Worm (Caenorhabditis elegans): Measurements from ENCODE around the gene F14H12.7.

The F14H12.7 gene

DNA sequence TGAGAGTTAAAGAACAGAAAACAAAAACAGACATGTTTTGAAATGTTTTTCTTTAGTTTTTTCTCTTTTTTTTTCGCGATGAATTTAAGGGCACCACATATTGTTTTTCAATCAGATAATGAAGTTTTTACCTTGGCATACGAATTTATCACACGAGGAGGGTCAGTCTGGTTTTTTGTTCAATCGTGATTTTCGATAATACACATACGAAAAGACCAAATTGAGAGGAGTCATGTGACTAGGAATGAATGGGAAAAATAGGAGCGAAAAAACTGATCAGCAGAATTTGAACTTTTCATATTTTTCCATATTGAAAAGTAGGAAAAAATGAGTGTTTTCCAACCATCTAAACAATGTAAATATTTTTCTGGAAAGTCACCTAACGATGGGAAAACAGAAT lies 24.1 kb upstream of the F14H12.7 start:
- TF ChIP-seq blmp-1 (tag; optimal IDR thresholded peaks at IDR 0.05) (peak; percentile 4), nhr-76 (tag; optimal IDR thresholded peaks at IDR 0.05) (no peak), C16A3.4 (tag; optimal IDR thresholded peaks at IDR 0.05) (peak; percentile 1), nhr-71 (tag; optimal IDR thresholded peaks at IDR 0.05) (peak; percentile 51), nhr-47 (tag; optimal IDR thresholded peaks at IDR 0.05) (peak; percentile 3), dpl-1 (GFP tag; optimal IDR thresholded peaks at IDR 0.05) (no peak), ama-1 (optimal IDR thresholded peaks at IDR 0.05) (no peak), elt-2 (tag; optimal IDR thresholded peaks at IDR 0.05) (no peak), unc-130 (tag; optimal IDR thresholded peaks at IDR 0.05) (peak; percentile 8), lin-35 (GFP tag; optimal IDR thresholded peaks at IDR 0.05) (peak in 1 of 2 experiments; percentile 51), egl-13 (tag; optimal IDR thresholded peaks at IDR 0.05) (no peak), lin-14 (GFP tag; optimal IDR thresholded peaks at IDR 0.05) (peak; percentile 59), egl-27 (tag; optimal IDR thresholded peaks at IDR 0.05) (no peak), elt-3 (tag; optimal IDR thresholded peaks at IDR 0.05) (peak in 1 of 6 experiments; percentile 13), nhr-77 (tag; optimal IDR thresholded peaks at IDR 0.05) (no peak), fkh-10 (GFP tag; optimal IDR thresholded peaks at IDR 0.05) (no peak), fkh-4 (tag; optimal IDR thresholded peaks at IDR 0.05; ENCODE audit: borderline replicate concordance) (no peak), mep-1 (tag; optimal IDR thresholded peaks at IDR 0.05) (peak; percentile 21), tlp-1 (tag; optimal IDR thresholded peaks at IDR 0.05) (no peak), snu-23 (GFP tag; optimal IDR thresholded peaks at IDR 0.05) (peak; percentile 54), nhr-20 (tag; optimal IDR thresholded peaks at IDR 0.05) (peak; percentile 61), nhr-85 (tag) (peak; percentile 76), efl-1 (optimal IDR thresholded peaks at IDR 0.05) (no peak), efl-1 (GFP tag; optimal IDR thresholded peaks at IDR 0.05 in 1 of 2) (no peak), unc-30 (tag; optimal IDR thresholded peaks at IDR 0.05) (no peak)

ce11 chrX:4383316-4383936 lies 21.0 kb upstream of the F14H12.7 start, which contains the start of gene lst-2:
TSS of gene lst-2 (minus strand) at chrX:4383366.
- TF ChIP-seq lsy-2 (tag; optimal IDR thresholded peaks at IDR 0.05) (no peak), ceh-8 (GFP tag; optimal IDR thresholded peaks at IDR 0.05) (peak; percentile 40), dpl-1 (GFP tag; optimal IDR thresholded peaks at IDR 0.05) (no peak), lin-39 (tag; optimal IDR thresholded peaks at IDR 0.05) (no peak), lir-3 (tag; optimal IDR thresholded peaks at IDR 0.05; ENCODE audit: poor library complexity) (no peak), nhr-85 (tag) (peak; percentile 32), nhr-77 (tag; optimal IDR thresholded peaks at IDR 0.05) (no peak), snu-23 (GFP tag; optimal IDR thresholded peaks at IDR 0.05) (no peak), tbx-2 (tag; optimal IDR thresholded peaks at IDR 0.05) (no peak), aly-2 (tag; optimal IDR thresholded peaks at IDR 0.05) (no peak)

ce11 chrX:4377689-4378088 lies 15.3 kb upstream of the F14H12.7 start, which contains the start of gene R160.12:
TSS of gene R160.12 (minus strand) at chrX:4377789.
- TF ChIP-seq nhr-28 (tag; optimal IDR thresholded peaks at IDR 0.05) (no peak), pag-3 (tag; optimal IDR thresholded peaks at IDR 0.05; ENCODE audit: borderline replicate concordance, insufficient read depth) (no peak), alr-1 (tag; optimal IDR thresholded peaks at IDR 0.05; ENCODE audit: borderline replicate concordance) (no peak), tbx-2 (tag; optimal IDR thresholded peaks at IDR 0.05) (no peak), nhr-47 (tag; optimal IDR thresholded peaks at IDR 0.05) (no peak), ceh-82 (tag; optimal IDR thresholded peaks at IDR 0.05) (no peak), snu-23 (GFP tag; optimal IDR thresholded peaks at IDR 0.05) (no peak), nhr-71 (tag; optimal IDR thresholded peaks at IDR 0.05) (no peak), mep-1 (tag; optimal IDR thresholded peaks at IDR 0.05) (no peak), nhr-84 (tag; optimal IDR thresholded peaks at IDR 0.05) (no peak), ztf-11 (tag; optimal IDR thresholded peaks at IDR 0.05) (no peak), efl-3 (GFP tag; optimal IDR thresholded peaks at IDR 0.05) (no peak), lin-35 (GFP tag; optimal IDR thresholded peaks at IDR 0.05) (no peak), swsn-7 (tag; optimal IDR thresholded peaks at IDR 0.05) (no peak), unc-62 (GFP tag; optimal IDR thresholded peaks at IDR 0.05) (no peak), C34B4.2 (tag; optimal IDR thresholded peaks at IDR 0.05) (no peak), ceh-90 (tag; optimal IDR thresholded peaks at IDR 0.05) (no peak)
